Worm (Caenorhabditis elegans) whole organism, young adult: ENCODE results near the gene Y45G5AM.7.

Source experiments
- B0019.2 ChIP-seq: fragments of 200-800 bp; sonication (Bioruptor generic); conservative IDR thresholded peaks from 2 replicates; pipeline ENCODE4 v1.3.6; 2022; ENCODE audit warnings: missing genetic modification reagents, missing genetic modification characterization, missing compliant biosample characterization
- B0261.1 ChIP-seq: sonication (generic microtip); optimal IDR thresholded peaks from 2 replicates; lab custom pipeline; 2016; ENCODE audit warnings: mild to moderate bottlenecking, missing genetic modification characterization, moderate library complexity, missing compliant biosample characterization
- B0336.3 ChIP-seq: fragments of 200-800 bp; sonication (Bioruptor generic); IDR thresholded peaks from 2 replicates; pipeline ENCODE4 v1.3.6; 2022; ENCODE audit warnings: missing genetic modification characterization, missing compliant biosample characterization
- F10E7.11 ChIP-seq: sonication (generic microtip); optimal IDR thresholded peaks from 2 replicates; lab custom pipeline; 2017; ENCODE audit warnings: mild to moderate bottlenecking, missing genetic modification characterization, moderate library complexity, missing compliant biosample characterization
- F23B12.7 ChIP-seq: sonication (generic microtip); optimal IDR thresholded peaks from 2 replicates; lab custom pipeline; 2017; ENCODE audit warnings: missing genetic modification characterization, mild to moderate bottlenecking, missing compliant biosample characterization, antibody characterized with exemption, moderate library complexity; ENCODE audit not compliant: insufficient read depth
- F33H1.4 ChIP-seq: fragments of 200-800 bp; sonication (Bioruptor generic); IDR thresholded peaks from 2 replicates; pipeline ENCODE4 v1.3.6; 2022; ENCODE audit warnings: missing genetic modification reagents, missing genetic modification characterization, missing compliant biosample characterization
- F37B4.10 ChIP-seq: fragments of 200-800 bp; sonication (Bioruptor generic); IDR thresholded peaks from 2 replicates; pipeline ENCODE4 v1.3.6; 2022; ENCODE audit warnings: missing genetic modification characterization, missing compliant biosample characterization
- F39B2.1 ChIP-seq: fragments of 200-800 bp; sonication (Bioruptor generic); IDR thresholded peaks from 2 replicates; pipeline ENCODE4 v1.3.6; 2022; ENCODE audit warnings: missing genetic modification reagents, missing genetic modification characterization, missing compliant biosample characterization
- F57C9.4 ChIP-seq: sonication (generic microtip); optimal IDR thresholded peaks from 2 replicates; lab custom pipeline; 2017; ENCODE audit warnings: mild to moderate bottlenecking, missing genetic modification characterization, missing compliant biosample characterization
- Y79H2A.3 ChIP-seq: fragments of 200-800 bp; sonication (Bioruptor generic); conservative IDR thresholded peaks from 2 replicates; pipeline ENCODE4 v1.3.6; 2022; ENCODE audit warnings: missing genetic modification reagents, missing genetic modification characterization, missing compliant biosample characterization
- ZK185.1 ChIP-seq: sonication (generic microtip); optimal IDR thresholded peaks from 2 replicates; lab custom pipeline; 2016; ENCODE audit warnings: mild to moderate bottlenecking, missing genetic modification characterization, missing compliant biosample characterization; ENCODE audit not compliant: poor library complexity, severe bottlenecking
- akir-1 ChIP-seq: fragments of 200-800 bp; sonication (Bioruptor generic); optimal IDR thresholded peaks from 2 replicates; lab custom pipeline; 2018; ENCODE audit warnings: mild to moderate bottlenecking, missing genetic modification characterization, moderate library complexity, missing compliant biosample characterization
- ama-1 ChIP-seq, 3 experiments: fragments of 150-350 bp in 1 of 3; sonication (generic microtip) in 2 of 3; optimal IDR thresholded peaks; 2 replicates each; lab custom pipeline; 2014 to 2018; ENCODE audit warnings: missing biosample characterization in 2 of 3, missing genetic modification characterization in 2 of 3, missing genetic modification reagents in 2 of 3
- aptf-2 ChIP-seq: fragments of 200-800 bp; sonication (Bioruptor generic); conservative IDR thresholded peaks from 2 replicates; pipeline ENCODE4 v1.3.6; 2022; ENCODE audit warnings: missing genetic modification reagents, missing genetic modification characterization, missing compliant biosample characterization
- athp-1 ChIP-seq: sonication (generic microtip); optimal IDR thresholded peaks from 2 replicates; lab custom pipeline; 2017; ENCODE audit warnings: mild to moderate bottlenecking, missing genetic modification characterization, missing compliant biosample characterization
- attf-5 ChIP-seq: fragments of 200-800 bp; sonication (Bioruptor generic); optimal IDR thresholded peaks from 2 replicates; lab custom pipeline; 2018; ENCODE audit warnings: mild to moderate bottlenecking, missing genetic modification characterization, missing compliant biosample characterization
- bed-2 ChIP-seq: fragments of 200-800 bp; sonication (Bioruptor generic); IDR thresholded peaks from 2 replicates; pipeline ENCODE4 v1.3.6; 2022; ENCODE audit warnings: missing genetic modification reagents, missing genetic modification characterization, missing compliant biosample characterization
- ccch-3 ChIP-seq: fragments of 200-800 bp; sonication (Bioruptor generic); optimal IDR thresholded peaks from 2 replicates; lab custom pipeline; 2018; ENCODE audit warnings: mild to moderate bottlenecking, missing genetic modification characterization, missing compliant biosample characterization
- cebp-1 ChIP-seq, 2 experiments: fragments of 200-800 bp in 1 of 2; sonication (Bioruptor generic) in 1 of 2; sonication (generic microtip) in 1 of 2; IDR thresholded peaks in 1 of 2; optimal IDR thresholded peaks in 1 of 2; 2 replicates each; pipeline versions ENCODE4 v1.3.6 to Lab custom; 2017 to 2022; ENCODE audit warnings: missing compliant biosample characterization in 2 of 2, missing genetic modification characterization in 2 of 2, mild to moderate bottlenecking in 1 of 2, missing genetic modification reagents in 1 of 2, moderate library complexity in 1 of 2
- ceh-58 ChIP-seq: fragments of 200-800 bp; sonication (Bioruptor generic); IDR thresholded peaks from 2 replicates; pipeline ENCODE4 v1.3.6; 2022; ENCODE audit warnings: missing genetic modification characterization, missing compliant biosample characterization
- ceh-91 ChIP-seq: fragments of 200-800 bp; sonication (Bioruptor generic); IDR thresholded peaks from 2 replicates; pipeline ENCODE4 v1.3.6; 2022; ENCODE audit warnings: missing genetic modification reagents, missing genetic modification characterization, missing compliant biosample characterization
- chd-7 ChIP-seq: sonication (generic microtip); optimal IDR thresholded peaks from 2 replicates; lab custom pipeline; 2016; ENCODE audit warnings: mild to moderate bottlenecking, missing genetic modification characterization, moderate library complexity, missing compliant biosample characterization
- die-1 ChIP-seq: sonication (generic microtip); optimal IDR thresholded peaks from 2 replicates; lab custom pipeline; 2016; ENCODE audit warnings: missing genotype, mild to moderate bottlenecking, missing genetic modification characterization, missing compliant biosample characterization
- hlh-12 ChIP-seq: sonication (generic microtip); optimal IDR thresholded peaks from 2 replicates; lab custom pipeline; 2016; ENCODE audit warnings: missing genetic modification characterization, missing compliant biosample characterization
- let-607 ChIP-seq, 2 experiments: fragments of 200-800 bp in 1 of 2; sonication (Bioruptor generic) in 1 of 2; sonication (generic microtip) in 1 of 2; optimal IDR thresholded peaks; 2 replicates each; lab custom pipeline; 2016 to 2018; ENCODE audit warnings: mild to moderate bottlenecking in 2 of 2, missing compliant biosample characterization in 2 of 2, missing genetic modification characterization in 2 of 2, moderate library complexity in 2 of 2, missing genotype in 1 of 2
- lin-26 ChIP-seq: fragments of 200-800 bp; sonication (Bioruptor generic); IDR thresholded peaks from 2 replicates; pipeline ENCODE4 v1.3.6; 2022; ENCODE audit warnings: missing genetic modification reagents, missing genetic modification characterization, missing compliant biosample characterization
- lin-35 ChIP-seq, 3 experiments: fragments of 150-350 bp in 2 of 3; sonication (generic microtip) in 1 of 3; optimal IDR thresholded peaks; 2 replicates each; lab custom pipeline; 2014 to 2018; ENCODE audit warnings: missing biosample characterization in 3 of 3, missing genetic modification characterization in 3 of 3, missing genetic modification reagents in 3 of 3
- madf-6 ChIP-seq: fragments of 200-800 bp; sonication (Bioruptor generic); IDR thresholded peaks from 2 replicates; pipeline ENCODE4 v1.3.6; 2022; ENCODE audit warnings: missing genetic modification reagents, missing genetic modification characterization, missing compliant biosample characterization
- madf-8 ChIP-seq: fragments of 200-800 bp; sonication (Bioruptor generic); conservative IDR thresholded peaks from 2 replicates; pipeline ENCODE4 v1.3.6; 2022; ENCODE audit warnings: missing genetic modification reagents, missing genetic modification characterization, missing compliant biosample characterization
- mcd-1 ChIP-seq: fragments of 200-800 bp; sonication (Bioruptor generic); IDR thresholded peaks from 2 replicates; pipeline ENCODE4 v1.3.6; 2022; ENCODE audit warnings: missing genetic modification reagents, missing genetic modification characterization, missing compliant biosample characterization
- mel-28 ChIP-seq: sonication (generic microtip); optimal IDR thresholded peaks from 2 replicates; lab custom pipeline; 2016; ENCODE audit warnings: borderline replicate concordance, mild to moderate bottlenecking, missing genetic modification characterization, missing compliant biosample characterization
- nfya-2 ChIP-seq: fragments of 200-800 bp; sonication (Bioruptor generic); IDR thresholded peaks from 2 replicates; pipeline ENCODE4 v1.3.6; 2022; ENCODE audit warnings: missing genetic modification reagents, missing genetic modification characterization, missing compliant biosample characterization
- nhr-120 ChIP-seq: fragments of 200-800 bp; sonication (Bioruptor generic); IDR thresholded peaks from 2 replicates; pipeline ENCODE4 v1.3.6; 2022; ENCODE audit warnings: missing genetic modification characterization, missing compliant biosample characterization
- nhr-90 ChIP-seq: sonication (generic microtip); optimal IDR thresholded peaks from 2 replicates; lab custom pipeline; 2016; ENCODE audit warnings: missing genotype, mild to moderate bottlenecking, missing genetic modification characterization, missing compliant biosample characterization
- pbrm-1 ChIP-seq: fragments of 200-800 bp; sonication (Bioruptor generic); IDR thresholded peaks from 2 replicates; pipeline ENCODE4 v1.3.6; 2022; ENCODE audit warnings: missing genetic modification reagents, missing genetic modification characterization, missing compliant biosample characterization
- pha-4 ChIP-seq: fragments of 150-350 bp; sonication (generic microtip); optimal IDR thresholded peaks from 2 replicates; lab custom pipeline; 2014; ENCODE audit warnings: missing biosample characterization, missing genetic modification reagents, missing genetic modification characterization
- rcor-1 ChIP-seq: fragments of 200-800 bp; sonication (Bioruptor generic); IDR thresholded peaks from 2 replicates; pipeline ENCODE4 v1.3.6; 2022; ENCODE audit warnings: missing genetic modification reagents, missing genetic modification characterization, missing compliant biosample characterization
- rpc-1 ChIP-seq, 2 experiments: fragments of 150-350 bp in 1 of 2; sonication (generic microtip) in 1 of 2; optimal IDR thresholded peaks; 2 replicates each; lab custom pipeline; 2014 to 2018; ENCODE audit warnings: missing biosample characterization in 1 of 2, missing genetic modification characterization in 1 of 2, missing genetic modification reagents in 1 of 2, missing genotype in 1 of 2
- sea-2 ChIP-seq: fragments of 200-800 bp; sonication (Bioruptor generic); IDR thresholded peaks from 2 replicates; pipeline ENCODE4 v1.3.6; 2022; ENCODE audit warnings: missing genetic modification characterization, missing compliant biosample characterization
- somi-1 ChIP-seq: fragments of 200-800 bp; sonication (Bioruptor generic); optimal IDR thresholded peaks from 2 replicates; lab custom pipeline; 2018; ENCODE audit warnings: mild to moderate bottlenecking, missing genetic modification characterization, missing compliant biosample characterization
- xnd-1 ChIP-seq: sonication (generic microtip); optimal IDR thresholded peaks from 2 replicates; lab custom pipeline; 2016; ENCODE audit warnings: missing genotype, missing genetic modification reagents, missing genetic modification characterization, missing compliant biosample characterization
- ztf-18 ChIP-seq: sonication (generic microtip); optimal IDR thresholded peaks from 2 replicates; lab custom pipeline; 2016; ENCODE audit warnings: missing genotype, mild to moderate bottlenecking, missing genetic modification characterization, missing compliant biosample characterization
- ztf-6 ChIP-seq: fragments of 200-800 bp; sonication (Bioruptor generic); IDR thresholded peaks from 2 replicates; pipeline ENCODE4 v1.3.6; 2022; ENCODE audit warnings: missing genetic modification reagents, missing genetic modification characterization, missing compliant biosample characterization

Y45G5AM.7 gene

ce11 chrV:4131471-4131939, 38.5 kb downstream of the Y45G5AM.7 start, which contains the start of gene nhr-57 (continued):
- no peak; the same call in 1 of the 2 replicates for TF ChIP-seq pbrm-1
- TF ChIP-seq B0261.1 (tag; lab: Kevin White, UChicago): no peak
- no peak for TF ChIP-seq madf-8 (GFP tag; lab: Robert Waterston, UW)
- TF ChIP-seq bed-2 (GFP tag; lab: Robert Waterston, UW): no peak
- TF ChIP-seq ceh-58 (GFP tag; lab: Robert Waterston, UW): no peak
- TF ChIP-seq F23B12.7: no peak
- TF ChIP-seq pha-4 (tag; lab: Kevin White, UChicago): peak; percentile 79
- TF ChIP-seq F39B2.1 (GFP tag; lab: Robert Waterston, UW): no peak
- TF ChIP-seq mel-28 (tag; lab: Kevin White, UChicago): no peak
- no peak for TF ChIP-seq F57C9.4 (tag; lab: Kevin White, UChicago)
- no peak for TF ChIP-seq ccch-3
- TF ChIP-seq aptf-2 (GFP tag; lab: Robert Waterston, UW): no peak
- TF ChIP-seq somi-1 (GFP tag; lab: Kevin White, UChicago): peak; percentile 51
- no peak for TF ChIP-seq akir-1 (GFP tag; lab: Kevin White, UChicago)
- TF ChIP-seq mcd-1 (GFP tag; lab: Robert Waterston, UW): peak; percentile 42
- no peak for TF ChIP-seq F37B4.10 (GFP tag; lab: Robert Waterston, UW)
- no peak for TF ChIP-seq ztf-6 (GFP tag; lab: Robert Waterston, UW)
- TF ChIP-seq let-607 (tag; optimal IDR thresholded peaks at IDR 0.05; lab: Kevin White, UChicago): peak in 1 of 2 experiments; percentile 44
- TF ChIP-seq ceh-91 (GFP tag; lab: Robert Waterston, UW): no peak
- no peak for TF ChIP-seq lin-26 (GFP tag; lab: Robert Waterston, UW)
- TF ChIP-seq lin-35 (GFP tag; optimal IDR thresholded peaks at IDR 0.05; lab: Kevin White, UChicago): no peak
- TF ChIP-seq rcor-1 (GFP tag; lab: Robert Waterston, UW): no peak
- no peak for TF ChIP-seq rpc-1 (optimal IDR thresholded peaks at IDR 0.05; lab: Kevin White, UChicago)
- TF ChIP-seq rpc-1 (tag; optimal IDR thresholded peaks at IDR 0.05; lab: Kevin White, UChicago): no peak
- TF ChIP-seq hlh-12 (tag; lab: Kevin White, UChicago): no peak
- TF ChIP-seq ZK185.1: no peak
- no peak for TF ChIP-seq cebp-1 (GFP tag; IDR thresholded peaks at IDR 0.05; lab: Robert Waterston, UW)
- peak; percentile 73 for TF ChIP-seq cebp-1 (tag; optimal IDR thresholded peaks at IDR 0.05; lab: Kevin White, UChicago)
- TF ChIP-seq nhr-90: no peak
- no peak for TF ChIP-seq F33H1.4 (GFP tag; lab: Robert Waterston, UW)
- no peak for TF ChIP-seq athp-1 (tag; lab: Kevin White, UChicago)
- TF ChIP-seq Y79H2A.3 (GFP tag; lab: Robert Waterston, UW): no peak
- no peak for TF ChIP-seq ama-1 (optimal IDR thresholded peaks at IDR 0.05; lab: Kevin White, UChicago)
- TF ChIP-seq ama-1 (GFP tag; optimal IDR thresholded peaks at IDR 0.05; lab: Kevin White, UChicago): no peak
- TF ChIP-seq nfya-2 (GFP tag; lab: Robert Waterston, UW): no peak
- peak; percentile 74 for TF ChIP-seq B0336.3 (GFP tag; lab: Robert Waterston, UW)
- no peak for TF ChIP-seq B0019.2 (GFP tag; lab: Robert Waterston, UW)
- TF ChIP-seq chd-7 (tag; lab: Kevin White, UChicago): peak; percentile 16
- TF ChIP-seq sea-2: no peak
- TF ChIP-seq die-1 (tag; lab: Kevin White, UChicago): no peak
- no peak for TF ChIP-seq madf-6
- no peak for TF ChIP-seq xnd-1 (tag; lab: Kevin White, UChicago)
- TF ChIP-seq ztf-18 (tag; lab: Kevin White, UChicago): no peak
- TF ChIP-seq F10E7.11 (tag; lab: Kevin White, UChicago): no peak
- no peak for TF ChIP-seq nhr-120
- TF ChIP-seq attf-5: peak; percentile 29
